Fruit fly (Drosophila melanogaster): ENCODE measurements around the gene CG10591.

The CG10591 gene

dm6 chr3L:5577250-5578138, 22.0 kb downstream of the CG10591 start, which contains the start of gene Msr-110 (continued):
- TF ChIP-seq Lim3 (GFP tag; IDR thresholded peaks at IDR 0.05), result 0 out of 2 replicates have a peak, but pooled peaks have one; percentile 48
- 0 out of 2 replicates have a peak, but pooled peaks have one; percentile 36 for TF ChIP-seq aop (GFP tag; IDR thresholded peaks at IDR 0.05)
- TF ChIP-seq Nf-YB (GFP tag; optimal IDR thresholded peaks at IDR 0.05), result peak; percentile 62
- TF ChIP-seq Nf-YA (GFP tag; IDR thresholded peaks at IDR 0.05), result peak; percentile 65; the same call in 1 of the 2 replicates
- peak; percentile 86 for TF ChIP-seq ind (GFP tag; optimal IDR thresholded peaks at IDR 0.05)
- peak; percentile 64 for TF ChIP-seq CG2889 (GFP tag; IDR thresholded peaks at IDR 0.05)
- peak; percentile 83 for TF ChIP-seq D19B (GFP tag; optimal IDR thresholded peaks at IDR 0.05)
- peak; percentile 79 for TF ChIP-seq odd (GFP tag; optimal IDR thresholded peaks at IDR 0.05)
- peak; percentile 91 for TF ChIP-seq rib (GFP tag; IDR thresholded peaks at IDR 0.05)
- TF ChIP-seq az2 (GFP tag; optimal IDR thresholded peaks at IDR 0.05), result peak; percentile 79
- TF ChIP-seq peb (GFP tag; IDR thresholded peaks at IDR 0.05), result peak; percentile 76
- peak; percentile 80 for TF ChIP-seq slp2 (GFP tag; optimal IDR thresholded peaks at IDR 0.05)
- TF ChIP-seq CG1233 (GFP tag; optimal IDR thresholded peaks at IDR 0.05), result peak; percentile 86
- TF ChIP-seq pita (GFP tag; optimal IDR thresholded peaks at IDR 0.05), result no peak
- no peak; the same call in 1 of the 2 replicates for TF ChIP-seq Dref (GFP tag; IDR thresholded peaks at IDR 0.05)
- no peak for TF ChIP-seq zf30C (GFP tag; optimal IDR thresholded peaks at IDR 0.05)
- no peak for TF ChIP-seq usp (GFP tag; optimal IDR thresholded peaks at IDR 0.05)
- peak; percentile 65 for TF ChIP-seq ap (GFP tag; IDR thresholded peaks at IDR 0.05)
- TF ChIP-seq row (GFP tag; IDR thresholded peaks at IDR 0.05), result peak; percentile 94

dm6 chr3L:5576543-5576942, 22.9 kb downstream of the CG10591 start:
- TF ChIP-seq lilli (GFP tag; optimal IDR thresholded peaks at IDR 0.05), result no peak
- no peak for TF ChIP-seq org-1 (GFP tag; optimal IDR thresholded peaks at IDR 0.05)
- TF ChIP-seq CG13296 (GFP tag; optimal IDR thresholded peaks at IDR 0.05), result no peak
- no peak for TF ChIP-seq HHEX (GFP tag; optimal IDR thresholded peaks at IDR 0.05)
- TF ChIP-seq luna (GFP tag; optimal IDR thresholded peaks at IDR 0.05), result no peak
- no peak for TF ChIP-seq br (optimal IDR thresholded peaks at IDR 0.05)
- TF ChIP-seq CG6791 (GFP tag; IDR thresholded peaks at IDR 0.05; ENCODE audit: partially characterized antibody), result no peak
- no peak for TF ChIP-seq nmo (GFP tag; optimal IDR thresholded peaks at IDR 0.05)
- TF ChIP-seq wor (GFP tag; IDR thresholded peaks at IDR 0.05), result no peak
- TF ChIP-seq Med (GFP tag), result peak; percentile 77
- TF ChIP-seq CG6254 (GFP tag; optimal IDR thresholded peaks at IDR 0.05), result peak; percentile 31
- TF ChIP-seq Fer1 (GFP tag; optimal IDR thresholded peaks at IDR 0.05), result no peak
- 0 out of 2 replicates have a peak, but pooled peaks have one; percentile 11 for TF ChIP-seq Ptx1 (GFP tag; IDR thresholded peaks at IDR 0.05)
- TF ChIP-seq bbx (GFP tag; IDR thresholded peaks at IDR 0.05; ENCODE audit: partially characterized antibody), result no peak
- TF ChIP-seq TFAM (GFP tag; optimal IDR thresholded peaks at IDR 0.05), result no peak
- TF ChIP-seq dysf (GFP tag; IDR thresholded peaks at IDR 0.05), result 0 out of 3 replicates have a peak, but pooled peaks have one; percentile 6
- no peak for TF ChIP-seq prd (optimal IDR thresholded peaks at IDR 0.05)
- TF ChIP-seq prd (GFP tag; IDR thresholded peaks at IDR 0.05), result peak; percentile 10; the same call in 1 of the 3 replicates
- 0 out of 2 replicates have a peak, but pooled peaks have one; percentile 17 for TF ChIP-seq Drgx (GFP tag; IDR thresholded peaks at IDR 0.05)
- no peak for TF ChIP-seq ems (GFP tag; optimal IDR thresholded peaks at IDR 0.05)
- no peak for TF ChIP-seq CG6175 (GFP tag; IDR thresholded peaks at IDR 0.05)
- TF ChIP-seq CG8089 (GFP tag; optimal IDR thresholded peaks at IDR 0.05), result no peak
- no peak for TF ChIP-seq CG10321 (GFP tag; IDR thresholded peaks at IDR 0.05)
- no peak for TF ChIP-seq fru (optimal IDR thresholded peaks at IDR 0.05)
- no peak for TF ChIP-seq CG16815 (GFP tag; optimal IDR thresholded peaks at IDR 0.05)
- TF ChIP-seq CG15514 (GFP tag; optimal IDR thresholded peaks at IDR 0.05), result no peak
- no peak for TF ChIP-seq pb (GFP tag; optimal IDR thresholded peaks at IDR 0.05)
- TF ChIP-seq grau (tag; optimal IDR thresholded peaks at IDR 0.05), result peak; percentile 74
- TF ChIP-seq ab (GFP tag; optimal IDR thresholded peaks at IDR 0.05), result no peak
- TF ChIP-seq sc (optimal IDR thresholded peaks at IDR 0.05), result no peak
- no peak for TF ChIP-seq sc (GFP tag; optimal IDR thresholded peaks at IDR 0.05)
- TF ChIP-seq Dbx (GFP tag; IDR thresholded peaks at IDR 0.05), result no peak
